Fruit fly (Drosophila melanogaster): ENCODE results near the gene CG34429.

dm6 chr3L:13030055-13030634, 32.7 kb upstream of the CG34429 start:
- TF ChIP-seq h (optimal IDR thresholded peaks at IDR 0.05) (no peak), Sin3A (optimal IDR thresholded peaks at IDR 0.05) (no peak), psq (optimal IDR thresholded peaks at IDR 0.05) (no peak), insv (optimal IDR thresholded peaks at IDR 0.05) (no peak), Myc (optimal IDR thresholded peaks at IDR 0.05) (no peak)

All from Kc167 (cell line).